Fruit fly (Drosophila melanogaster) whole organism: ENCODE results near the gene Ca-Ma2d.
A peak's percentile ranks its signal among the peaks of the same experiment; 100 is the strongest.

ENCODE experiments used
- CG8478 ChIP-seq: fragments of >200 bp; optimal IDR thresholded peaks from 2 replicates; lab custom pipeline; 2018; ENCODE audit warnings: inconsistent platforms
- Dll ChIP-seq: fragments of >200 bp; optimal IDR thresholded peaks from 2 replicates; lab custom pipeline; 2017
- EcR ChIP-seq, 2 experiments: fragments of >200 bp; optimal IDR thresholded peaks; 2 replicates each; lab custom pipeline; 2017; ENCODE audit warnings: missing biosample characterization in 2 of 2, missing genetic modification characterization in 2 of 2, missing genetic modification reagents in 2 of 2
- pan ChIP-seq: fragments of >200 bp; optimal IDR thresholded peaks from 2 replicates; lab custom pipeline; 2017
- psq ChIP-seq: fragments of >200 bp; optimal IDR thresholded peaks from 2 replicates; lab custom pipeline; 2017
- usp ChIP-seq: fragments of >200 bp; optimal IDR thresholded peaks from 2 replicates; lab custom pipeline; 2017; ENCODE audit warnings: missing biosample characterization, missing genetic modification characterization, mixed read lengths

dm6 chr2L:16257227-16258071 is 26.2 kb downstream of the Ca-Ma2d start, which contains the start of the genes PRL-1 and EndoGI:
- no peak for TF ChIP-seq EcR (GFP tag; optimal IDR thresholded peaks at IDR 0.05; lab: Kevin White, UChicago)
- no peak for TF ChIP-seq pan (lab: Kevin White, UChicago)
- no peak for TF ChIP-seq psq (lab: Kevin White, UChicago)
- TF ChIP-seq Dll (lab: Kevin White, UChicago), result no peak
- TF ChIP-seq usp (GFP tag; lab: Kevin White, UChicago), result no peak
- peak; percentile 47 for TF ChIP-seq CG8478 (lab: Kevin White, UChicago)
